Worm (Caenorhabditis elegans) whole organism, L4 larva: ENCODE measurements around the gene mkk-4.

Experiments used
- D1046.2 ChIP-seq: fragments of 200-800 bp; sonication (Bioruptor generic); IDR thresholded peaks from 2 replicates; pipeline ENCODE4 v1.3.6; 2022; ENCODE audit warnings: missing genetic modification characterization, missing compliant biosample characterization
- F37D6.2 ChIP-seq: sonication (generic microtip); optimal IDR thresholded peaks from 2 replicates; lab custom pipeline; 2016; ENCODE audit warnings: mild to moderate bottlenecking, missing genetic modification characterization, missing compliant biosample characterization
- F49E8.2 ChIP-seq: sonication (generic microtip); optimal IDR thresholded peaks from 2 replicates; lab custom pipeline; 2016; ENCODE audit warnings: missing compliant biosample characterization, mild to moderate bottlenecking, missing genetic modification characterization, borderline replicate concordance
- R02D3.7 ChIP-seq: fragments of 150-350 bp; sonication (generic microtip); optimal IDR thresholded peaks from 3 replicates; lab custom pipeline; 2014; ENCODE audit warnings: missing biosample characterization, missing genetic modification characterization
- T20F7.1 ChIP-seq: fragments of 200-800 bp; sonication (Bioruptor generic); optimal IDR thresholded peaks from 2 replicates; lab custom pipeline; 2018; ENCODE audit warnings: mild to moderate bottlenecking, missing genetic modification characterization, missing compliant biosample characterization
- Y105C5A.15 ChIP-seq: fragments of 200-800 bp; sonication (Bioruptor generic); IDR thresholded peaks from 2 replicates; pipeline ENCODE4 v1.3.6; 2022; ENCODE audit warnings: missing genetic modification characterization, missing compliant biosample characterization
- Y75B8A.6 ChIP-seq: fragments of 200-800 bp; sonication (Bioruptor generic); IDR thresholded peaks from 2 replicates; pipeline ENCODE4 v1.3.6; 2022; ENCODE audit warnings: missing genetic modification reagents, missing genetic modification characterization, missing compliant biosample characterization
- ZK546.5 ChIP-seq, 2 experiments: sonication (generic microtip); optimal IDR thresholded peaks; 2 replicates each; lab custom pipeline; 2017; ENCODE audit warnings: missing biosample characterization in 2 of 2, missing genetic modification characterization in 2 of 2
- aha-1 ChIP-seq: fragments of 150-350 bp; peaks from one replicate; lab custom pipeline; 2014; ENCODE audit warnings: missing biosample characterization, missing genetic modification characterization
- ama-1 ChIP-seq: fragments of 150-350 bp; optimal IDR thresholded peaks from 2 replicates; lab custom pipeline; 2014; ENCODE audit warnings: inconsistent platforms, mixed read lengths
- attf-4 ChIP-seq: sonication (generic microtip); optimal IDR thresholded peaks from 3 replicates; lab custom pipeline; 2017; ENCODE audit warnings: missing biosample characterization, missing genetic modification characterization
- ceh-28 ChIP-seq: fragments of 150-350 bp; optimal IDR thresholded peaks from 2 replicates; lab custom pipeline; 2014; ENCODE audit warnings: missing biosample characterization, missing genetic modification reagents, missing genetic modification characterization
- ceh-82 ChIP-seq: sonication (generic microtip); optimal IDR thresholded peaks from 2 replicates; lab custom pipeline; 2017; ENCODE audit warnings: missing biosample characterization, missing genetic modification characterization
- daf-12 ChIP-seq: fragments of 150-350 bp; optimal IDR thresholded peaks from 2 replicates; lab custom pipeline; 2014; ENCODE audit warnings: missing biosample characterization, missing genetic modification reagents, missing genetic modification characterization
- daf-16 ChIP-seq, 3 experiments: sonication (generic microtip); optimal IDR thresholded peaks; 2 replicates each; lab custom pipeline; 2016 to 2017; ENCODE audit warnings: missing genetic modification characterization in 3 of 3, missing genetic modification reagents in 3 of 3, mild to moderate bottlenecking in 2 of 3, missing compliant biosample characterization in 2 of 3, missing biosample characterization in 1 of 3, moderate library complexity in 1 of 3
- daf-19 ChIP-seq: fragments of 200-800 bp; sonication (Bioruptor generic); conservative IDR thresholded peaks from 2 replicates; pipeline ENCODE4 v1.3.6; 2022; ENCODE audit warnings: missing genetic modification characterization, missing compliant biosample characterization
- daf-8 ChIP-seq: fragments of 200-800 bp; sonication (Bioruptor generic); IDR thresholded peaks from 2 replicates; pipeline ENCODE4 v1.3.6; 2022; ENCODE audit warnings: missing genetic modification characterization, missing compliant biosample characterization
- dmd-6 ChIP-seq: fragments of 200-800 bp; sonication (Bioruptor generic); IDR thresholded peaks from 2 replicates; pipeline ENCODE4 v1.3.6; 2022; ENCODE audit warnings: missing genetic modification reagents, missing genetic modification characterization, missing compliant biosample characterization
- dmd-8 ChIP-seq: fragments of 200-800 bp; sonication (Bioruptor generic); IDR thresholded peaks from 2 replicates; pipeline ENCODE4 v1.3.6; 2022; ENCODE audit warnings: missing genetic modification characterization, missing compliant biosample characterization
- dmd-9 ChIP-seq: fragments of 200-800 bp; sonication (Bioruptor generic); IDR thresholded peaks from 2 replicates; pipeline ENCODE4 v1.3.6; 2022; ENCODE audit warnings: missing genetic modification reagents, missing genetic modification characterization, missing compliant biosample characterization
- duxl-1 ChIP-seq: sonication (generic microtip); optimal IDR thresholded peaks from 2 replicates; lab custom pipeline; 2016; ENCODE audit warnings: mild to moderate bottlenecking, missing genetic modification characterization, moderate library complexity, missing compliant biosample characterization; ENCODE audit not compliant: poor library complexity
- egl-27 ChIP-seq: sonication (generic microtip); optimal IDR thresholded peaks from 3 replicates; lab custom pipeline; 2017; ENCODE audit warnings: missing biosample characterization, missing genetic modification reagents, missing genetic modification characterization
- fos-1 ChIP-seq: fragments of 150-350 bp; optimal IDR thresholded peaks from 2 replicates; lab custom pipeline; 2014; ENCODE audit warnings: missing biosample characterization, missing genetic modification characterization
- gei-8 ChIP-seq: fragments of 200-800 bp; sonication (Bioruptor generic); optimal IDR thresholded peaks from 2 replicates; lab custom pipeline; 2018; ENCODE audit warnings: mild to moderate bottlenecking, missing genetic modification characterization, missing compliant biosample characterization
- hlh-11 ChIP-seq: fragments of 200-800 bp; sonication (Bioruptor generic); optimal IDR thresholded peaks from 2 replicates; lab custom pipeline; 2018; ENCODE audit warnings: mild to moderate bottlenecking, missing genetic modification characterization, missing compliant biosample characterization
- hlh-30 ChIP-seq: sonication (generic microtip); optimal IDR thresholded peaks from 2 replicates; lab custom pipeline; 2017; ENCODE audit warnings: antibody characterized with exemption, mild to moderate bottlenecking, missing genetic modification characterization, missing compliant biosample characterization; ENCODE audit not compliant: insufficient read depth
- jun-1 ChIP-seq: fragments of 150-350 bp; optimal IDR thresholded peaks from 2 replicates; lab custom pipeline; 2014; ENCODE audit warnings: missing biosample characterization, missing genetic modification reagents, missing genetic modification characterization
- lin-1 ChIP-seq: fragments of 200-800 bp; sonication (Bioruptor generic); IDR thresholded peaks from 2 replicates; pipeline ENCODE4 v1.3.6; 2022; ENCODE audit warnings: missing genetic modification reagents, missing genetic modification characterization, missing compliant biosample characterization
- lin-29 ChIP-seq: fragments of 200-800 bp; sonication (Bioruptor generic); IDR thresholded peaks from 2 replicates; pipeline ENCODE4 v1.3.6; 2022; ENCODE audit warnings: missing genetic modification reagents, missing genetic modification characterization, missing compliant biosample characterization
- lin-39 ChIP-seq: fragments of 150-350 bp; optimal IDR thresholded peaks from 2 replicates; lab custom pipeline; 2014; ENCODE audit warnings: missing biosample characterization, missing genetic modification reagents, missing genetic modification characterization
- lir-3 ChIP-seq: sonication (generic microtip); optimal IDR thresholded peaks from 2 replicates; lab custom pipeline; 2016; ENCODE audit warnings: mild to moderate bottlenecking, missing genetic modification characterization, missing compliant biosample characterization
- lsy-2 ChIP-seq, 2 experiments: fragments of 150-350 bp in 1 of 2; sonication (generic microtip) in 1 of 2; optimal IDR thresholded peaks; 2 replicates each; lab custom pipeline; 2014 to 2017; ENCODE audit warnings: missing biosample characterization in 2 of 2, missing genetic modification characterization in 2 of 2
- mxl-3 ChIP-seq: fragments of 200-800 bp; sonication (Bioruptor generic); optimal IDR thresholded peaks from 2 replicates; lab custom pipeline; 2018; ENCODE audit warnings: mild to moderate bottlenecking, missing genetic modification characterization, missing compliant biosample characterization
- nhr-25 ChIP-seq: sonication (generic microtip); optimal IDR thresholded peaks from 2 replicates; lab custom pipeline; 2017; ENCODE audit warnings: missing genetic modification characterization, mild to moderate bottlenecking, missing compliant biosample characterization, antibody characterized with exemption, moderate library complexity, borderline replicate concordance; ENCODE audit not compliant: insufficient read depth
- nhr-28 ChIP-seq: fragments of 150-350 bp; optimal IDR thresholded peaks from 2 replicates; lab custom pipeline; 2014; ENCODE audit warnings: missing biosample characterization, missing genetic modification characterization
- nhr-42 ChIP-seq: fragments of 200-800 bp; sonication (Bioruptor generic); IDR thresholded peaks from 2 replicates; pipeline ENCODE4 v1.3.6; 2022; ENCODE audit warnings: missing genetic modification characterization, missing compliant biosample characterization
- nhr-48 ChIP-seq: sonication (generic microtip); optimal IDR thresholded peaks from 2 replicates; lab custom pipeline; 2016; ENCODE audit warnings: mild to moderate bottlenecking, missing genetic modification characterization, missing compliant biosample characterization
- nhr-76 ChIP-seq: fragments of 150-350 bp; optimal IDR thresholded peaks from 2 replicates; lab custom pipeline; 2014; ENCODE audit warnings: missing biosample characterization, missing genetic modification characterization
- nhr-77 ChIP-seq: fragments of 150-350 bp; optimal IDR thresholded peaks from 2 replicates; lab custom pipeline; 2014; ENCODE audit warnings: missing biosample characterization, missing genetic modification characterization
- pha-4 ChIP-seq, 2 experiments: fragments of 150-350 bp in 1 of 2; fragments of 200-800 bp in 1 of 2; sonication (Bioruptor generic) in 1 of 2; IDR thresholded peaks in 1 of 2; optimal IDR thresholded peaks in 1 of 2; 2 replicates each; pipeline versions ENCODE4 v1.3.6 to Lab custom; 2014 to 2022; ENCODE audit warnings: missing genetic modification characterization in 2 of 2, missing genetic modification reagents in 2 of 2, missing biosample characterization in 1 of 2, missing compliant biosample characterization in 1 of 2
- php-3 ChIP-seq: fragments of 200-800 bp; sonication (Bioruptor generic); IDR thresholded peaks from 2 replicates; pipeline ENCODE4 v1.3.6; 2022; ENCODE audit warnings: missing genetic modification reagents, missing genetic modification characterization, missing compliant biosample characterization
- pqm-1 ChIP-seq: sonication (generic microtip); optimal IDR thresholded peaks from 2 replicates; lab custom pipeline; 2017; ENCODE audit warnings: missing biosample characterization, missing genetic modification characterization
- rbr-2 ChIP-seq: sonication (generic microtip); optimal IDR thresholded peaks from 2 replicates; lab custom pipeline; 2016; ENCODE audit warnings: missing genotype, missing genetic modification characterization, missing compliant biosample characterization
- set-16 ChIP-seq: fragments of 200-800 bp; sonication (Bioruptor generic); IDR thresholded peaks from 2 replicates; pipeline ENCODE4 v1.3.6; 2022; ENCODE audit warnings: missing genetic modification reagents, missing genetic modification characterization, missing compliant biosample characterization
- skn-1 ChIP-seq: fragments of 150-350 bp; optimal IDR thresholded peaks from 2 replicates; lab custom pipeline; 2014; ENCODE audit warnings: missing biosample characterization, missing genetic modification characterization
- spr-3 ChIP-seq: fragments of 200-800 bp; sonication (Bioruptor generic); optimal IDR thresholded peaks from 2 replicates; lab custom pipeline; 2018; ENCODE audit warnings: mild to moderate bottlenecking, missing genetic modification characterization, missing compliant biosample characterization
- tra-1 ChIP-seq: fragments of 200-800 bp; sonication (Bioruptor generic); IDR thresholded peaks from 2 replicates; pipeline ENCODE4 v1.3.6; 2022; ENCODE audit warnings: missing genetic modification reagents, missing genetic modification characterization, missing compliant biosample characterization
- unc-39 ChIP-seq: sonication (generic microtip); optimal IDR thresholded peaks from 2 replicates; lab custom pipeline; 2017; ENCODE audit warnings: missing biosample characterization, missing genetic modification characterization
- zag-1 ChIP-seq: fragments of 150-350 bp; optimal IDR thresholded peaks from 2 replicates; lab custom pipeline; 2014; ENCODE audit warnings: missing biosample characterization, missing genetic modification characterization
- zip-11 ChIP-seq: fragments of 200-800 bp; sonication (Bioruptor generic); IDR thresholded peaks from 2 replicates; pipeline ENCODE4 v1.3.6; 2022; ENCODE audit warnings: missing genetic modification characterization, missing compliant biosample characterization

Gene mkk-4

ce11 chrX:10051625-10052024 is 24.0 kb downstream of the mkk-4 start (continued):
- TF ChIP-seq nhr-42, result no peak
- no peak for TF ChIP-seq lin-29 (GFP tag; lab: Robert Waterston, UW)
- no peak for TF ChIP-seq set-16 (GFP tag; lab: Robert Waterston, UW)
- TF ChIP-seq jun-1, result no peak
- no peak for TF ChIP-seq mxl-3 (GFP tag; lab: Kevin White, UChicago)
- TF ChIP-seq fos-1, result no peak
- TF ChIP-seq lir-3 (tag; lab: Kevin White, UChicago), result no peak
- no peak for TF ChIP-seq dmd-9 (GFP tag; lab: Robert Waterston, UW)
- no peak for TF ChIP-seq Y105C5A.15
- peak; percentile 28 for TF ChIP-seq pqm-1 (tag; lab: Kevin White, UChicago)
- no peak for TF ChIP-seq ama-1 (lab: Kevin White, UChicago)
- no peak for TF ChIP-seq daf-8 (GFP tag; lab: Robert Waterston, UW)
- no peak for TF ChIP-seq pha-4 (GFP tag; IDR thresholded peaks at IDR 0.05; lab: Robert Waterston, UW)
- TF ChIP-seq pha-4 (tag; optimal IDR thresholded peaks at IDR 0.05; lab: Kevin White, UChicago), result no peak
- no peak for TF ChIP-seq R02D3.7
- TF ChIP-seq nhr-76 (tag; lab: Kevin White, UChicago), result no peak
- TF ChIP-seq attf-4, result no peak
- TF ChIP-seq lin-39 (tag; lab: Kevin White, UChicago), result no peak
- TF ChIP-seq spr-3, result no peak
- TF ChIP-seq aha-1, result peak; percentile 100
- no peak for TF ChIP-seq unc-39 (tag; lab: Kevin White, UChicago)
- TF ChIP-seq egl-27, result no peak
- no peak for TF ChIP-seq ZK546.5 (tag; optimal IDR thresholded peaks at IDR 0.05; lab: Kevin White, UChicago)
- no peak for TF ChIP-seq ceh-82 (tag; lab: Kevin White, UChicago)
- TF ChIP-seq lin-1 (GFP tag; lab: Robert Waterston, UW), result peak; percentile 69; the same call in 1 of the 2 replicates
- no peak for TF ChIP-seq duxl-1 (tag; lab: Kevin White, UChicago)
- no peak for TF ChIP-seq daf-19 (GFP tag; lab: Robert Waterston, UW)
- TF ChIP-seq T20F7.1 (GFP tag; lab: Kevin White, UChicago), result peak; percentile 50
- peak; percentile 91 for TF ChIP-seq hlh-11 (tag; lab: Kevin White, UChicago)
- no peak for TF ChIP-seq zip-11 (GFP tag; lab: Robert Waterston, UW)

- TF ChIP-seq nhr-76 (tag; lab: Kevin White, UChicago) (no peak), rbr-2 (tag; lab: Kevin White, UChicago) (no peak), dmd-8 (no peak), nhr-28 (tag; lab: Kevin White, UChicago) (peak; percentile 5), php-3 (GFP tag; lab: Robert Waterston, UW) (peak; percentile 89), nhr-25 (tag; lab: Kevin White, UChicago) (no peak), gei-8 (GFP tag; lab: Kevin White, UChicago) (no peak), nhr-77 (tag; lab: Kevin White, UChicago) (no peak), set-16 (GFP tag; lab: Robert Waterston, UW) (no peak), nhr-48 (tag; lab: Kevin White, UChicago) (peak; percentile 12), zip-11 (GFP tag; lab: Robert Waterston, UW) (no peak), dmd-6 (peak; percentile 15; the same call in 1 of the 2 replicates), lsy-2 (tag; optimal IDR thresholded peaks at IDR 0.05; lab: Kevin White, UChicago) (no peak), F49E8.2 (tag; lab: Kevin White, UChicago) (no peak), F37D6.2 (tag; lab: Kevin White, UChicago) (no peak), hlh-30 (tag; lab: Kevin White, UChicago) (peak; percentile 0), daf-16 (GFP tag; optimal IDR thresholded peaks at IDR 0.05; lab: Kevin White, UChicago) (no peak), daf-16 (tag; optimal IDR thresholded peaks at IDR 0.05; lab: Kevin White, UChicago) (peak; percentile 82), hlh-11 (tag; lab: Kevin White, UChicago) (peak; percentile 29), skn-1 (tag; lab: Kevin White, UChicago) (no peak), D1046.2 (GFP tag; lab: Robert Waterston, UW) (no peak), pqm-1 (tag; lab: Kevin White, UChicago) (no peak), zag-1 (tag; lab: Kevin White, UChicago) (no peak), tra-1 (GFP tag; lab: Robert Waterston, UW) (no peak), nhr-42 (no peak), ceh-28 (tag; lab: Kevin White, UChicago) (no peak), Y75B8A.6 (GFP tag; lab: Robert Waterston, UW) (no peak), daf-12 (tag; lab: Kevin White, UChicago) (no peak)
Observed at ce11 chrX:10053742-10054409, 26.2 kb downstream of the mkk-4 start, which contains the start of gene cbs-1. cbs-1 (plus strand) TSS chrX:10054275.
